Fruit fly (Drosophila melanogaster): ENCODE measurements around the gene sunz.

DNA sequence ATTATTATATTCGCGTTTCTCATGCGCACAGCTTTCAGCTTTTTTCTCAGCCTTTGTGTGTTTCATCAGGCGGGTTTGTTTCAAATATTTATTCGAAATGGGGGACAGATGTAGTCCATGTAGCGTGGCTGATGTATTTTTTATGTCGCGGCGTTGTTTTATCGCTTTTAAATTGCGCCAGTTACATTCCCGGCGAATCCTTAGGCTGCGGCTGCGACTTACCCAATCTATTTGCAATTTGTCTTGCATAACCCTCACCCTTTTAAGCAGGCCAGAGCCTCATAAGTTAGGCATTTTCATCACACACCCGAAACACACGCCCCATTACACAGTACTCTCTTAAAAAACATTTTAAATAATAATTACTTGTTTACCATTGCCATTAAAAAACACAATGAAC lies at the start of gene sunz:
- TF ChIP-seq psq (optimal IDR thresholded peaks at IDR 0.05) (no peak), usp (GFP tag; optimal IDR thresholded peaks at IDR 0.05) (no peak), pan (optimal IDR thresholded peaks at IDR 0.05) (no peak), Dll (optimal IDR thresholded peaks at IDR 0.05) (no peak)

Measured in whole organism.